Fruit fly (Drosophila melanogaster): ENCODE measurements around the gene SWIP.

Gene SWIP

dm6 chrX:16278783-16279182 is 34.7 kb upstream of the SWIP start (continued):
- TF ChIP-seq psq (GFP tag; optimal IDR thresholded peaks at IDR 0.05) (no peak), CG4617 (GFP tag; optimal IDR thresholded peaks at IDR 0.05; ENCODE audit: borderline replicate concordance) (peak; percentile 9), Fer2 (tag; optimal IDR thresholded peaks at IDR 0.05) (peak; percentile 59), ato (GFP tag; IDR thresholded peaks at IDR 0.05; ENCODE audit: partially characterized antibody) (no peak), CG7271 (tag; optimal IDR thresholded peaks at IDR 0.05) (peak; percentile 61), CrebB (tag; optimal IDR thresholded peaks at IDR 0.05) (peak; percentile 78), Stat92E (GFP tag; optimal IDR thresholded peaks at IDR 0.05) (peak in 1 of 3 experiments; percentile 61), Hsf (GFP tag; optimal IDR thresholded peaks at IDR 0.05) (peak; percentile 64), tna (GFP tag; IDR thresholded peaks at IDR 0.05; ENCODE audit: partially characterized antibody) (no peak), en (GFP tag; optimal IDR thresholded peaks at IDR 0.05) (no peak), insv (GFP tag; optimal IDR thresholded peaks at IDR 0.05) (no peak), Optix (GFP tag; IDR thresholded peaks at IDR 0.05) (peak; percentile 76), emc (GFP tag; optimal IDR thresholded peaks at IDR 0.05) (no peak), Doc2 (GFP tag; IDR thresholded peaks at IDR 0.05) (no peak), Rfx (GFP tag; IDR thresholded peaks at IDR 0.05) (peak; percentile 84), dati (GFP tag; IDR thresholded peaks at IDR 0.05) (peak; percentile 67), ewg (GFP tag; optimal IDR thresholded peaks at IDR 0.05) (peak; percentile 73), Gug (GFP tag; IDR thresholded peaks at IDR 0.05) (peak; percentile 76), CG7745 (tag; optimal IDR thresholded peaks at IDR 0.05) (peak; percentile 12), fd3F (GFP tag; optimal IDR thresholded peaks at IDR 0.05) (peak; percentile 72), luna (GFP tag; optimal IDR thresholded peaks at IDR 0.05) (no peak), Blimp-1 (GFP tag; optimal IDR thresholded peaks at IDR 0.05) (peak; percentile 87), ab (GFP tag; optimal IDR thresholded peaks at IDR 0.05) (no peak), bsh (GFP tag; optimal IDR thresholded peaks at IDR 0.05) (peak; percentile 80 to 93), H2.0 (GFP tag; IDR thresholded peaks at IDR 0.05) (peak; percentile 73), Nf-YB (GFP tag; optimal IDR thresholded peaks at IDR 0.05) (peak; percentile 72), CG14667 (GFP tag; IDR thresholded peaks at IDR 0.05) (peak; percentile 65; the same call in 1 of the 2 replicates), CG11560 (tag; IDR thresholded peaks at IDR 0.05) (peak; percentile 44; the same call in 1 of the 3 replicates), usp (GFP tag; optimal IDR thresholded peaks at IDR 0.05) (no peak), CG18262 (tag; optimal IDR thresholded peaks at IDR 0.05) (peak; percentile 90), CG16779 (GFP tag; IDR thresholded peaks at IDR 0.05) (0 out of 2 replicates have a peak, but pooled peaks have one; percentile 62), CG15479 (GFP tag; optimal IDR thresholded peaks at IDR 0.05) (no peak), CG4424 (GFP tag; optimal IDR thresholded peaks at IDR 0.05) (peak; percentile 81), Atf-2 (GFP tag; optimal IDR thresholded peaks at IDR 0.05) (no peak), Hmx (GFP tag; optimal IDR thresholded peaks at IDR 0.05) (no peak), kni (GFP tag; optimal IDR thresholded peaks at IDR 0.05) (peak; percentile 85), ERR (GFP tag; optimal IDR thresholded peaks at IDR 0.05) (no peak), CG13894 (tag; optimal IDR thresholded peaks at IDR 0.05) (peak; percentile 67), gsb (GFP tag; IDR thresholded peaks at IDR 0.05) (peak; percentile 70), MESR4 (GFP tag; optimal IDR thresholded peaks at IDR 0.05) (peak; percentile 7), CG17361 (GFP tag; IDR thresholded peaks at IDR 0.05) (peak; percentile 59; the same call in 2 of the 3 replicates), cas (GFP tag; IDR thresholded peaks at IDR 0.05) (0 out of 2 replicates have a peak, but pooled peaks have one; percentile 32), vfl (GFP tag; optimal IDR thresholded peaks at IDR 0.05) (no peak), CG4820 (GFP tag; optimal IDR thresholded peaks at IDR 0.05) (peak; percentile 71), fru (optimal IDR thresholded peaks at IDR 0.05) (no peak), Sry-β (GFP tag; optimal IDR thresholded peaks at IDR 0.05) (peak; percentile 32), ems (GFP tag; optimal IDR thresholded peaks at IDR 0.05) (peak; percentile 46), knrl (GFP tag; IDR thresholded peaks at IDR 0.05; ENCODE audit: partially characterized antibody) (no peak), sna (GFP tag; IDR thresholded peaks at IDR 0.05; ENCODE audit: partially characterized antibody) (no peak), Adf1 (GFP tag; IDR thresholded peaks at IDR 0.05) (no peak), CG9437 (GFP tag; optimal IDR thresholded peaks at IDR 0.05) (peak; percentile 27)
